Worm (Caenorhabditis elegans) whole organism, L1 larva: ENCODE data around the gene rpn-2.

Source experiments
- C04F5.9 ChIP-seq: sonication (generic microtip); optimal IDR thresholded peaks from 2 replicates; lab custom pipeline; 2016; ENCODE audit warnings: missing genetic modification characterization, missing compliant biosample characterization
- C34B4.2 ChIP-seq: sonication (generic microtip); optimal IDR thresholded peaks from 2 replicates; lab custom pipeline; 2017; ENCODE audit warnings: mild to moderate bottlenecking, missing genetic modification characterization, missing compliant biosample characterization
- Y116A8C.19 ChIP-seq: sonication (generic microtip); optimal IDR thresholded peaks from 2 replicates; lab custom pipeline; 2016; ENCODE audit warnings: missing compliant biosample characterization, missing genetic modification characterization, borderline replicate concordance
- alr-1 ChIP-seq: fragments of 200-800 bp; sonication (Bioruptor generic); optimal IDR thresholded peaks from 2 replicates; lab custom pipeline; 2018; ENCODE audit warnings: borderline replicate concordance, mild to moderate bottlenecking, missing genetic modification characterization, missing compliant biosample characterization
- ama-1 ChIP-seq: fragments of 150-350 bp; optimal IDR thresholded peaks from 2 replicates; lab custom pipeline; 2014
- ceh-8 ChIP-seq: fragments of 200-800 bp; sonication (Bioruptor generic); optimal IDR thresholded peaks from 2 replicates; lab custom pipeline; 2018; ENCODE audit warnings: mild to moderate bottlenecking, missing genetic modification characterization, moderate library complexity, missing compliant biosample characterization
- ceh-90 ChIP-seq: sonication (generic microtip); optimal IDR thresholded peaks from 2 replicates; lab custom pipeline; 2016; ENCODE audit warnings: missing genetic modification characterization, missing compliant biosample characterization
- ces-1 ChIP-seq: fragments of 150-350 bp; optimal IDR thresholded peaks from 2 replicates; lab custom pipeline; 2014; ENCODE audit warnings: missing biosample characterization, missing genetic modification reagents, missing genetic modification characterization
- dpl-1 ChIP-seq, 3 experiments: fragments of 150-350 bp in 2 of 3; sonication (generic microtip) in 1 of 3; optimal IDR thresholded peaks; 2 replicates each; lab custom pipeline; 2014 to 2017; ENCODE audit warnings: missing biosample characterization in 3 of 3, missing genetic modification characterization in 3 of 3, missing genetic modification reagents in 3 of 3
- efl-1 ChIP-seq, 4 experiments: fragments of 150-350 bp; optimal IDR thresholded peaks in 3 of 4; peaks in 1 of 4; 1 replicate in 1 of 4; 2 replicates in 3 of 4; lab custom pipeline; 2014; ENCODE audit warnings: missing biosample characterization in 2 of 4, missing genetic modification characterization in 2 of 4, missing genetic modification reagents in 2 of 4
- egl-27 ChIP-seq, 2 experiments: fragments of 150-350 bp in 1 of 2; sonication (generic microtip); optimal IDR thresholded peaks; 3 replicates each; lab custom pipeline; 2017 to 2018; ENCODE audit warnings: missing biosample characterization in 2 of 2, missing genetic modification characterization in 2 of 2, missing genetic modification reagents in 2 of 2
- elt-2 ChIP-seq: sonication (generic microtip); optimal IDR thresholded peaks from 2 replicates; lab custom pipeline; 2016; ENCODE audit warnings: missing genetic modification characterization, mild to moderate bottlenecking, inconsistent platforms, missing compliant biosample characterization, missing genetic modification reagents
- elt-3 ChIP-seq, 6 experiments: fragments of 150-350 bp in 1 of 6; sonication (generic microtip); optimal IDR thresholded peaks; 2 replicates each; lab custom pipeline; 2017 to 2018; ENCODE audit warnings: missing biosample characterization in 6 of 6, missing genetic modification characterization in 6 of 6, inconsistent platforms in 1 of 6
- ets-5 ChIP-seq: fragments of 200-800 bp; sonication (Bioruptor generic); IDR thresholded peaks from 2 replicates; pipeline ENCODE4 v1.3.6; 2022; ENCODE audit warnings: missing genetic modification characterization, missing compliant biosample characterization
- fkh-4 ChIP-seq: sonication (generic microtip); optimal IDR thresholded peaks from 2 replicates; lab custom pipeline; 2016; ENCODE audit warnings: missing compliant biosample characterization, missing genetic modification characterization, borderline replicate concordance
- fos-1 ChIP-seq: fragments of 150-350 bp; optimal IDR thresholded peaks from 2 replicates; lab custom pipeline; 2014; ENCODE audit warnings: missing biosample characterization, missing genetic modification characterization
- hlh-17 ChIP-seq: fragments of 200-800 bp; sonication (Bioruptor generic); optimal IDR thresholded peaks from 2 replicates; lab custom pipeline; 2018; ENCODE audit warnings: missing genetic modification characterization, mild to moderate bottlenecking, missing compliant biosample characterization, moderate library complexity, borderline replicate concordance
- hlh-4 ChIP-seq: sonication (generic microtip); optimal IDR thresholded peaks from 2 replicates; lab custom pipeline; 2016; ENCODE audit warnings: mild to moderate bottlenecking, missing genetic modification characterization, missing compliant biosample characterization
- lin-13 ChIP-seq: fragments of 150-350 bp; optimal IDR thresholded peaks from 2 replicates; lab custom pipeline; 2014; ENCODE audit warnings: missing biosample characterization, missing genetic modification reagents, missing genetic modification characterization
- lin-15B ChIP-seq: fragments of 150-350 bp; sonication (generic microtip); optimal IDR thresholded peaks from 3 replicates; lab custom pipeline; 2014; ENCODE audit warnings: missing biosample characterization, missing genetic modification characterization
- lin-35 ChIP-seq, 2 experiments: fragments of 150-350 bp; optimal IDR thresholded peaks; 2 replicates each; lab custom pipeline; 2014; ENCODE audit warnings: missing biosample characterization in 2 of 2, missing genetic modification characterization in 2 of 2, missing genetic modification reagents in 2 of 2
- lsy-2 ChIP-seq, 2 experiments: fragments of 150-350 bp; optimal IDR thresholded peaks; 2 replicates each; lab custom pipeline; 2014; ENCODE audit warnings: missing biosample characterization in 2 of 2, missing genetic modification characterization in 2 of 2
- mdl-1 ChIP-seq, 2 experiments: fragments of 150-350 bp; optimal IDR thresholded peaks; 2 replicates each; lab custom pipeline; 2014 to 2017; ENCODE audit warnings: missing biosample characterization in 2 of 2, missing genetic modification characterization in 2 of 2, inconsistent platforms in 1 of 2
- nhr-19 ChIP-seq: fragments of 200-800 bp; sonication (Bioruptor generic); conservative IDR thresholded peaks from 2 replicates; pipeline ENCODE4 v1.3.6; 2022; ENCODE audit warnings: missing genetic modification characterization, missing compliant biosample characterization
- nhr-28 ChIP-seq: fragments of 150-350 bp; optimal IDR thresholded peaks from 2 replicates; lab custom pipeline; 2014; ENCODE audit warnings: missing biosample characterization, missing genetic modification characterization
- nhr-71 ChIP-seq: sonication (generic microtip); optimal IDR thresholded peaks from 2 replicates; lab custom pipeline; 2016; ENCODE audit warnings: mild to moderate bottlenecking, missing genetic modification characterization, moderate library complexity, missing compliant biosample characterization
- nhr-84 ChIP-seq: sonication (generic microtip); optimal IDR thresholded peaks from 2 replicates; lab custom pipeline; 2017; ENCODE audit warnings: missing biosample characterization, missing genetic modification characterization
- nhr-85 ChIP-seq: sonication (generic microtip); peaks from one replicate; lab custom pipeline; 2016; ENCODE audit warnings: missing genetic modification characterization, inconsistent platforms, missing compliant biosample characterization
- sox-4 ChIP-seq: sonication (generic microtip); optimal IDR thresholded peaks from 2 replicates; lab custom pipeline; 2016; ENCODE audit warnings: missing genetic modification characterization, missing compliant biosample characterization
- unc-62 ChIP-seq: fragments of 150-350 bp; optimal IDR thresholded peaks from 2 replicates; lab custom pipeline; 2014; ENCODE audit warnings: missing biosample characterization, missing genetic modification reagents, missing genetic modification characterization
- unc-98 ChIP-seq: fragments of 200-800 bp; sonication (Bioruptor generic); IDR thresholded peaks from 2 replicates; pipeline ENCODE4 v1.3.6; 2022; ENCODE audit warnings: missing genetic modification characterization, missing compliant biosample characterization
- xbp-1 ChIP-seq: sonication (generic microtip); optimal IDR thresholded peaks from 2 replicates; lab custom pipeline; 2016; ENCODE audit warnings: missing genetic modification characterization, missing compliant biosample characterization
- zag-1 ChIP-seq: fragments of 150-350 bp; optimal IDR thresholded peaks from 2 replicates; lab custom pipeline; 2014; ENCODE audit warnings: missing biosample characterization, missing genetic modification characterization
- ztf-11 ChIP-seq, 2 experiments: sonication (generic microtip); optimal IDR thresholded peaks; 2 replicates each; lab custom pipeline; 2016 to 2017; ENCODE audit warnings: missing genetic modification characterization in 2 of 2, missing biosample characterization in 1 of 2, missing compliant biosample characterization in 1 of 2
- ztf-4 ChIP-seq: fragments of 150-350 bp; optimal IDR thresholded peaks from 2 replicates; lab custom pipeline; 2014; ENCODE audit warnings: missing biosample characterization, missing genetic modification characterization

Gene rpn-2

ce11 chrIII:6248064-6248687 lies 49.2 kb downstream of the rpn-2 start, which contains the start of the genes gen-1 and stt-3:
TSS of gene gen-1 (minus strand) at chrIII:6248158.
TSS of gene stt-3 (plus strand) at chrIII:6248637.
- TF ChIP-seq unc-62 (GFP tag; lab: Kevin White, UChicago) (no peak), ceh-90 (tag; lab: Kevin White, UChicago) (no peak), mdl-1 (tag; optimal IDR thresholded peaks at IDR 0.05; lab: Kevin White, UChicago) (no peak), ama-1 (lab: Kevin White, UChicago) (no peak), nhr-84 (tag; lab: Kevin White, UChicago) (no peak), unc-98 (GFP tag; lab: Robert Waterston, UW) (no peak), ces-1 (GFP tag; lab: Kevin White, UChicago) (no peak), efl-1 (optimal IDR thresholded peaks at IDR 0.05; lab: Kevin White, UChicago) (peak; percentile 46 to 50), efl-1 (GFP tag; optimal IDR thresholded peaks at IDR 0.05 in 1 of 2; lab: Kevin White, UChicago) (peak; percentile 21 to 90), nhr-19 (GFP tag; lab: Robert Waterston, UW) (no peak), C04F5.9 (no peak), lin-13 (GFP tag; lab: Kevin White, UChicago) (no peak), lin-35 (GFP tag; optimal IDR thresholded peaks at IDR 0.05; lab: Kevin White, UChicago) (peak; percentile 2 to 65), ets-5 (no peak), fkh-4 (tag; lab: Kevin White, UChicago) (no peak), nhr-28 (no peak), dpl-1 (GFP tag; optimal IDR thresholded peaks at IDR 0.05; lab: Kevin White, UChicago) (peak in 2 of 3 experiments; percentile 42 to 56), nhr-85 (tag; lab: Kevin White, UChicago) (no peak), C34B4.2 (no peak), lin-15B (tag; lab: Kevin White, UChicago) (peak; percentile 1), sox-4 (tag; lab: Kevin White, UChicago) (no peak), alr-1 (tag; lab: Kevin White, UChicago) (no peak), elt-3 (tag; optimal IDR thresholded peaks at IDR 0.05; lab: Kevin White, UChicago) (no peak), ceh-8 (GFP tag; lab: Kevin White, UChicago) (no peak), Y116A8C.19 (no peak), fos-1 (tag; lab: Kevin White, UChicago) (no peak), hlh-17 (GFP tag; lab: Kevin White, UChicago) (no peak), ztf-4 (tag; lab: Kevin White, UChicago) (no peak), nhr-71 (tag; lab: Kevin White, UChicago) (no peak), xbp-1 (tag; lab: Kevin White, UChicago) (peak; percentile 2), lsy-2 (tag; optimal IDR thresholded peaks at IDR 0.05; lab: Kevin White, UChicago) (peak in 1 of 2 experiments; percentile 48), egl-27 (tag; optimal IDR thresholded peaks at IDR 0.05; lab: Kevin White, UChicago) (no peak)

DNA sequence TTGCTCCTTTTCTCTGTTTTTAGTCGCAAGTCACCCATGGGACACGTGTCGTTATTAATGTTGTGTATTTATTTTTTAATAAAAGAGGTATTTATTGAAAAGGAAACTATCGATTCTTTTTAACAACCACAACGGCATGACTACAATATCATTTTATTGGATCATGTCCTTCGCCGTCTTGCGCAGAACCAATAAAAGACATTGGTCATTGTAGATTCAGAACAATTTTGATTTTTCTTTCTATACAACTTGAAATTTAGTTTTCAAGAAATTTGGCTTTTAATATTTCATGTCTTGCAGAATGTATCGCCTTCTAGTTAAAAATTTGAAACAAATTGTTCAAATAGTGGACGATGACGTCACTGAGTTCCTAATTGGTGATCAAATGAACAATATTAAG lies 52.5 kb downstream of the rpn-2 start, which contains the start of gene amdh-1:
Gene amdh-1 (plus strand): TSS at position 301 of the 400 bp plus-strand sequence.
- TF ChIP-seq ztf-11 (tag; optimal IDR thresholded peaks at IDR 0.05; lab: Kevin White, UChicago): no peak
- no peak for TF ChIP-seq elt-2
- TF ChIP-seq hlh-4 (tag; lab: Kevin White, UChicago): no peak
- TF ChIP-seq zag-1 (tag; lab: Kevin White, UChicago): no peak
- no peak for TF ChIP-seq hlh-17 (GFP tag; lab: Kevin White, UChicago)
